Worm (Caenorhabditis elegans) whole organism, late embryonic: Measurements from ENCODE around the gene F32D1.11.

ENCODE experiments used
- ama-1 ChIP-seq: fragments of 150-350 bp; optimal IDR thresholded peaks from 2 replicates; lab custom pipeline; 2014
- dve-1 ChIP-seq: sonication (generic microtip); optimal IDR thresholded peaks from 2 replicates; lab custom pipeline; 2017; ENCODE audit warnings: antibody characterized with exemption, mild to moderate bottlenecking, missing genetic modification characterization, missing compliant biosample characterization
- ets-4 ChIP-seq: sonication (generic microtip); optimal IDR thresholded peaks from 2 replicates; lab custom pipeline; 2016; ENCODE audit warnings: missing genetic modification characterization, missing compliant biosample characterization
- hlh-30 ChIP-seq: sonication (generic microtip); optimal IDR thresholded peaks from 2 replicates; lab custom pipeline; 2017; ENCODE audit warnings: antibody characterized with exemption, missing genetic modification characterization, missing compliant biosample characterization; ENCODE audit not compliant: insufficient read depth
- nhr-11 ChIP-seq: fragments of 150-350 bp; optimal IDR thresholded peaks from 2 replicates; lab custom pipeline; 2014; ENCODE audit warnings: missing biosample characterization, missing genetic modification characterization
- pax-1 ChIP-seq: fragments of 150-350 bp; optimal IDR thresholded peaks from 2 replicates; lab custom pipeline; 2014; ENCODE audit warnings: missing biosample characterization, missing genetic modification characterization
- pha-4 ChIP-seq: fragments of 150-350 bp; optimal IDR thresholded peaks from 2 replicates; lab custom pipeline; 2018; ENCODE audit warnings: missing biosample characterization, missing genetic modification reagents, missing genetic modification characterization
- ref-2 ChIP-seq: sonication (generic microtip); optimal IDR thresholded peaks from 2 replicates; lab custom pipeline; 2016; ENCODE audit warnings: missing genetic modification characterization, missing compliant biosample characterization

DNA sequence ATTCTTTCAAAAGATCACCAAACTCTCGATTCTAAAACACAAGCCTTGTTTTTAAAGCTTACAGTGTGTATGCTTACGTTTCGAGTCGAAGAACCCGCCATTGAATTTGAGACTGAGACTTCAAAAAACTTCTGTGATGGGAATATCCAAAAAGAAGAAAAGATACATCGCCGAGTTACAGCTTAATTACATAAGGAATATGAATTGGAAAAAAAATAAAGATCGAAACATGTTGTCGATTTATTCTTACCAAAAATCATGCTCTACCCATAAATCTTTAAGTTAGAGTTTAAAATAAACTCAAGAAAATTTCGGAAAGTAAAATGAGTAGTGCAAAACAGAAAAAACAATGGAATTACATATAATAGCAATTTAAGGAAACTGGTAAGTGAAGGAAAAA lies 19.8 kb upstream of the F32D1.11 start, which contains the start of gene F13A2.10:
- no peak for TF ChIP-seq ref-2
- TF ChIP-seq pha-4: no peak
- TF ChIP-seq ets-4 (tag; lab: Kevin White, UChicago): no peak
- no peak for TF ChIP-seq nhr-11 (tag; lab: Kevin White, UChicago)
- no peak for TF ChIP-seq ama-1 (lab: Kevin White, UChicago)
- no peak for TF ChIP-seq pax-1 (tag; lab: Kevin White, UChicago)
- no peak for TF ChIP-seq hlh-30 (tag; lab: Kevin White, UChicago)
- no peak for TF ChIP-seq dve-1 (tag; lab: Kevin White, UChicago)
